Worm (Caenorhabditis elegans) whole organism, young adult: ENCODE data around the gene dpf-4.

Experiments
- B0336.3 ChIP-seq: fragments of 200-800 bp; sonication (Bioruptor generic); IDR thresholded peaks from 2 replicates; pipeline ENCODE4 v1.3.6; 2022; ENCODE audit warnings: missing genetic modification characterization, missing compliant biosample characterization
- F23B12.7 ChIP-seq: sonication (generic microtip); optimal IDR thresholded peaks from 2 replicates; lab custom pipeline; 2017; ENCODE audit warnings: missing genetic modification characterization, mild to moderate bottlenecking, missing compliant biosample characterization, antibody characterized with exemption, moderate library complexity; ENCODE audit not compliant: insufficient read depth
- efl-1 ChIP-seq: fragments of 150-350 bp; optimal IDR thresholded peaks from 2 replicates; lab custom pipeline; 2014; ENCODE audit warnings: missing biosample characterization, missing genetic modification reagents, missing genetic modification characterization
- lag-1 ChIP-seq: fragments of 200-800 bp; sonication (Bioruptor generic); IDR thresholded peaks from 2 replicates; pipeline ENCODE4 v1.3.6; 2022; ENCODE audit warnings: missing genetic modification reagents, missing genetic modification characterization, missing compliant biosample characterization
- lin-40 ChIP-seq: sonication (generic microtip); optimal IDR thresholded peaks from 2 replicates; lab custom pipeline; 2016; ENCODE audit warnings: missing genetic modification characterization, mild to moderate bottlenecking, missing compliant biosample characterization, missing genotype, missing genetic modification reagents
- nhr-27 ChIP-seq: fragments of 200-800 bp; sonication (Bioruptor generic); optimal IDR thresholded peaks from 2 replicates; lab custom pipeline; 2018; ENCODE audit warnings: mild to moderate bottlenecking, missing genetic modification characterization, moderate library complexity, missing compliant biosample characterization
- rec-8 ChIP-seq, 2 experiments: sonication (generic microtip); optimal IDR thresholded peaks; 2 replicates each; lab custom pipeline; 2016; ENCODE audit warnings: mild to moderate bottlenecking in 2 of 2, missing genetic modification characterization in 2 of 2, missing genetic modification reagents in 2 of 2, missing genotype in 2 of 2, missing biosample characterization in 1 of 2, missing compliant biosample characterization in 1 of 2, moderate library complexity in 1 of 2

DNA sequence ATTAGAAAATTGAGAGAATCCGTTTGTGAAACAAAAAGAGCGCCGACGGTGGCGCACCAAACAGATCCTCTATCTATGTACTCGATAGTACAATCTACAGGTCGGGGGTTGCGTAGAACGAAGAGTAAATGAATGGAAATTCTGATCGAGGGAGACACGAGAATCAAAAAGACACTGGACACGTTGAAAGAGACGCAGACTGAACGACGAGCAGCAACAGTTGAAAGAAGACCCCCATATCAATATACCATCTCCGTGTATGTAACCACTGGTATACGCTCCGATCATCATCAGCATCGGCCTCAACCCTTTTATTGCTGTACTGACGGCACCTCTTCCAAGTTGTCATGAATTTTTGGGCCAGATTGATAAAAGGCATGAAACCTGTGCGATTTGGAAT, 22.8 kb upstream of the dpf-4 start:
- TF ChIP-seq efl-1 (GFP tag; lab: Kevin White, UChicago) (no peak), B0336.3 (GFP tag; lab: Robert Waterston, UW) (no peak), rec-8 (tag; optimal IDR thresholded peaks at IDR 0.05; lab: Kevin White, UChicago) (no peak), lin-40 (tag; lab: Kevin White, UChicago) (no peak), lag-1 (GFP tag; lab: Robert Waterston, UW) (no peak), F23B12.7 (no peak), nhr-27 (tag; lab: Kevin White, UChicago) (no peak)
